Worm (Caenorhabditis elegans): ENCODE data around the gene irld-25.
A peak's percentile ranks its signal among the peaks of the same experiment; 100 is the strongest.

Gene irld-25

ce11 chrV:15187083-15188057 lies 34.1 kb upstream of the irld-25 start, which contains the start of the genes cyn-7 and bath-36 (continued):
- no peak for TF ChIP-seq dmd-8 (GFP tag; IDR thresholded peaks at IDR 0.05)
- no peak for TF ChIP-seq unc-130 (GFP tag; optimal IDR thresholded peaks at IDR 0.05)
- peak in 1 of 2 experiments; percentile 29 for TF ChIP-seq hif-1 (tag; optimal IDR thresholded peaks at IDR 0.05)
- TF ChIP-seq unc-39 (tag; optimal IDR thresholded peaks at IDR 0.05): no peak
- TF ChIP-seq pqm-1 (tag; optimal IDR thresholded peaks at IDR 0.05): peak; percentile 51
- TF ChIP-seq ceh-82 (tag; optimal IDR thresholded peaks at IDR 0.05): no peak
- no peak for TF ChIP-seq daf-8 (GFP tag; IDR thresholded peaks at IDR 0.05)
- TF ChIP-seq dmd-9 (GFP tag; IDR thresholded peaks at IDR 0.05): no peak
- no peak for TF ChIP-seq vab-7 (GFP tag; IDR thresholded peaks at IDR 0.05)
- 0 out of 2 replicates have a peak, but pooled peaks have one; percentile 34 for TF ChIP-seq php-3 (GFP tag; IDR thresholded peaks at IDR 0.05)
- no peak for TF ChIP-seq skn-1 (tag; optimal IDR thresholded peaks at IDR 0.05)
- peak; percentile 37 for TF ChIP-seq duxl-1 (tag; optimal IDR thresholded peaks at IDR 0.05; ENCODE audit: poor library complexity)
- no peak for TF ChIP-seq snpc-1.2 (GFP tag; IDR thresholded peaks at IDR 0.05)
- TF ChIP-seq gei-8 (GFP tag; optimal IDR thresholded peaks at IDR 0.05): no peak
- TF ChIP-seq nhr-6 (tag; optimal IDR thresholded peaks at IDR 0.05): peak; percentile 74
- peak in 1 of 2 experiments; percentile 55 for TF ChIP-seq mdl-1 (tag; optimal IDR thresholded peaks at IDR 0.05)
- TF ChIP-seq nhr-111 (GFP tag; optimal IDR thresholded peaks at IDR 0.05): no peak
- TF ChIP-seq ama-1 (optimal IDR thresholded peaks at IDR 0.05): no peak
- no peak for TF ChIP-seq ctbp-1 (GFP tag; IDR thresholded peaks at IDR 0.05)
- TF ChIP-seq mdt-29 (GFP tag; IDR thresholded peaks at IDR 0.05): peak; percentile 71; the same call in 1 of the 2 replicates
- no peak for TF ChIP-seq mxl-2 (GFP tag; conservative IDR thresholded peaks at IDR 0.05)
- TF ChIP-seq ztf-7 (tag; optimal IDR thresholded peaks at IDR 0.05): peak; percentile 48
- no peak for TF ChIP-seq ceh-20 (GFP tag; IDR thresholded peaks at IDR 0.05)
- TF ChIP-seq cey-2 (tag; optimal IDR thresholded peaks at IDR 0.05; ENCODE audit: borderline replicate concordance, insufficient read depth): no peak
- TF ChIP-seq mxl-3 (GFP tag; optimal IDR thresholded peaks at IDR 0.05): peak; percentile 78
- no peak for TF ChIP-seq ces-1 (GFP tag; optimal IDR thresholded peaks at IDR 0.05)

ce11 chrV:15189567-15189966 lies 31.9 kb upstream of the irld-25 start, which contains the start of gene cyn-3:
Gene cyn-3, plus strand, starts transcription at chrV:15189927.
- TF ChIP-seq lin-38 (GFP tag; IDR thresholded peaks at IDR 0.05): peak; percentile 98
- TF ChIP-seq duxl-1 (tag; optimal IDR thresholded peaks at IDR 0.05; ENCODE audit: poor library complexity): peak; percentile 51
- TF ChIP-seq lin-29 (GFP tag; IDR thresholded peaks at IDR 0.05): no peak
- no peak for TF ChIP-seq F10B5.3 (tag; optimal IDR thresholded peaks at IDR 0.05)
- no peak for TF ChIP-seq nhr-76 (tag; optimal IDR thresholded peaks at IDR 0.05)
- TF ChIP-seq sdz-12 (GFP tag; optimal IDR thresholded peaks at IDR 0.05): no peak
- TF ChIP-seq zip-11 (GFP tag; IDR thresholded peaks at IDR 0.05): no peak
- 0 out of 2 replicates have a peak, but pooled peaks have one; percentile 44 for TF ChIP-seq pha-4 (GFP tag; IDR thresholded peaks at IDR 0.05)
- peak; percentile 71 for TF ChIP-seq pha-4 (tag; optimal IDR thresholded peaks at IDR 0.05)
- no peak for TF ChIP-seq lin-39 (tag; optimal IDR thresholded peaks at IDR 0.05)
- peak in 1 of 2 experiments; percentile 35 for TF ChIP-seq daf-16 (GFP tag; optimal IDR thresholded peaks at IDR 0.05)
- TF ChIP-seq daf-16 (tag; optimal IDR thresholded peaks at IDR 0.05): peak; percentile 65
- TF ChIP-seq mes-2 (tag; optimal IDR thresholded peaks at IDR 0.05; ENCODE audit: poor library complexity, severe bottlenecking): peak; percentile 92
- TF ChIP-seq fkh-10 (GFP tag; optimal IDR thresholded peaks at IDR 0.05): peak; percentile 81
- no peak for TF ChIP-seq ceh-82 (tag; optimal IDR thresholded peaks at IDR 0.05)
- TF ChIP-seq nhr-48 (tag; optimal IDR thresholded peaks at IDR 0.05): peak; percentile 9
- no peak for TF ChIP-seq ceh-44 (GFP tag; IDR thresholded peaks at IDR 0.05)
- no peak for TF ChIP-seq Y75B8A.6 (GFP tag; IDR thresholded peaks at IDR 0.05)
- TF ChIP-seq hmg-1.1 (GFP tag; IDR thresholded peaks at IDR 0.05): peak; percentile 55
- no peak for TF ChIP-seq ZK546.5 (tag; optimal IDR thresholded peaks at IDR 0.05)
- no peak for TF ChIP-seq ces-1 (GFP tag; optimal IDR thresholded peaks at IDR 0.05)
- TF ChIP-seq jun-1 (tag; optimal IDR thresholded peaks at IDR 0.05): no peak
- no peak for TF ChIP-seq lin-1 (GFP tag; IDR thresholded peaks at IDR 0.05)
- TF ChIP-seq ceh-20 (GFP tag; IDR thresholded peaks at IDR 0.05): no peak
- no peak for TF ChIP-seq Y105C5A.15 (GFP tag; IDR thresholded peaks at IDR 0.05)
- TF ChIP-seq hlh-30 (tag; optimal IDR thresholded peaks at IDR 0.05; ENCODE audit: insufficient read depth): peak; percentile 79
- no peak for TF ChIP-seq nhr-111 (GFP tag; optimal IDR thresholded peaks at IDR 0.05)
